Worm (Caenorhabditis elegans): Measurements from ENCODE around the gene Y60A9A.1.

ce11 chrX:14356683-14357287 is 20.3 kb downstream of the Y60A9A.1 start:
- TF ChIP-seq mab-5 (tag; optimal IDR thresholded peaks at IDR 0.05): no peak
- TF ChIP-seq mep-1 (tag; optimal IDR thresholded peaks at IDR 0.05): no peak
